ENCODE assay signal across 5 fruit fly cellular contexts in genomic region chrX:17302202-17303061, dm6.
A peak's percentile ranks its signal among the peaks of the same experiment; 100 is the strongest.
TF ChIP-seq lines count a peak whose summit lies in the region.

No protein-coding gene starts in this region.

- peak; percentile 1 for TF ChIP-seq CTCF in whole organism, embryonic (GFP tag; optimal IDR thresholded peaks at IDR 0.05; lab: Kevin White, UChicago)

TF ChIP-seq in whole organism, adult, 20 proteins besides CTCF, POLR2A, EP300 and RAD21 (continues in another document):
- no peak for TF ChIP-seq CG7101 (tag; optimal IDR thresholded peaks at IDR 0.05; lab: Kevin White, UChicago)
- peak; percentile 48 for TF ChIP-seq CG14711 (tag; optimal IDR thresholded peaks at IDR 0.05; lab: Kevin White, UChicago)
- no peak for TF ChIP-seq toe (GFP tag; optimal IDR thresholded peaks at IDR 0.05; lab: Kevin White, UChicago)
- TF ChIP-seq cic (GFP tag; optimal IDR thresholded peaks at IDR 0.05; lab: Kevin White, UChicago), result peak; percentile 25
- TF ChIP-seq CG12768 (GFP tag; optimal IDR thresholded peaks at IDR 0.05; lab: Kevin White, UChicago), result no peak
- TF ChIP-seq CG11617 (GFP tag; optimal IDR thresholded peaks at IDR 0.05; lab: Kevin White, UChicago), result no peak
- no peak for TF ChIP-seq CG1620 (GFP tag; optimal IDR thresholded peaks at IDR 0.05; lab: Kevin White, UChicago)
- TF ChIP-seq CG7045 (GFP tag; optimal IDR thresholded peaks at IDR 0.05; lab: Kevin White, UChicago), result no peak
- no peak for TF ChIP-seq CG33017 (tag; optimal IDR thresholded peaks at IDR 0.05; lab: Kevin White, UChicago)
- peak; percentile 40 for TF ChIP-seq bab1 (GFP tag; optimal IDR thresholded peaks at IDR 0.05; lab: Kevin White, UChicago)
- TF ChIP-seq tj (GFP tag; optimal IDR thresholded peaks at IDR 0.05; lab: Kevin White, UChicago), result no peak
- TF ChIP-seq cnc (optimal IDR thresholded peaks at IDR 0.05; lab: Kevin White, UChicago), result no peak
- TF ChIP-seq pad (GFP tag; optimal IDR thresholded peaks at IDR 0.05; lab: Kevin White, UChicago), result no peak
- no peak for TF ChIP-seq Clk (GFP tag; optimal IDR thresholded peaks at IDR 0.05; lab: Kevin White, UChicago)
- TF ChIP-seq kay (GFP tag; lab: Kevin White, UChicago; ENCODE audit: borderline replicate concordance), result no peak
- no peak for TF ChIP-seq Hr96 (GFP tag; optimal IDR thresholded peaks at IDR 0.05; lab: Kevin White, UChicago)
- TF ChIP-seq Crg-1 (GFP tag; optimal IDR thresholded peaks at IDR 0.05; lab: Kevin White, UChicago), result no peak
- TF ChIP-seq ovo (GFP tag; optimal IDR thresholded peaks at IDR 0.05; lab: Kevin White, UChicago), result no peak
- no peak for TF ChIP-seq CG5204 (GFP tag; optimal IDR thresholded peaks at IDR 0.05; lab: Kevin White, UChicago)

TF ChIP-seq in whole organism, embryonic, 481 proteins besides CTCF, POLR2A, EP300 and RAD21 (continues in another document):
- TF ChIP-seq CG10543 (GFP tag; optimal IDR thresholded peaks at IDR 0.05; lab: Kevin White, UChicago), result no peak
- TF ChIP-seq CG10274 (GFP tag; optimal IDR thresholded peaks at IDR 0.05; lab: Kevin White, UChicago), result no peak
- no peak for TF ChIP-seq Hr51 (GFP tag; optimal IDR thresholded peaks at IDR 0.05; lab: Kevin White, UChicago)
- no peak for TF ChIP-seq CG1832 (GFP tag; optimal IDR thresholded peaks at IDR 0.05; lab: Kevin White, UChicago)
- TF ChIP-seq lola (GFP tag; optimal IDR thresholded peaks at IDR 0.05; lab: Kevin White, UChicago), result no peak
- TF ChIP-seq CoRest (tag; optimal IDR thresholded peaks at IDR 0.05; lab: Kevin White, UChicago), result no peak
- TF ChIP-seq CG8089 (GFP tag; optimal IDR thresholded peaks at IDR 0.05; lab: Kevin White, UChicago), result no peak
- TF ChIP-seq CG31441 (GFP tag; IDR thresholded peaks at IDR 0.05; lab: Robert Waterston, UW), result no peak
- no peak for TF ChIP-seq da (GFP tag; optimal IDR thresholded peaks at IDR 0.05; lab: Kevin White, UChicago)
- TF ChIP-seq Xrp1 (GFP tag; IDR thresholded peaks at IDR 0.05; lab: Robert Waterston, UW), result no peak
- TF ChIP-seq CG12299 (tag; optimal IDR thresholded peaks at IDR 0.05; lab: Kevin White, UChicago), result no peak
- no peak for TF ChIP-seq CG13624 (GFP tag; optimal IDR thresholded peaks at IDR 0.05; lab: Kevin White, UChicago)
- no peak for TF ChIP-seq gem (tag; optimal IDR thresholded peaks at IDR 0.05; lab: Kevin White, UChicago)
- peak; percentile 1 for TF ChIP-seq CG34376 (GFP tag; optimal IDR thresholded peaks at IDR 0.05; lab: Kevin White, UChicago)
- no peak for TF ChIP-seq Spps (tag; optimal IDR thresholded peaks at IDR 0.05; lab: Kevin White, UChicago)
- no peak for TF ChIP-seq Poxn (GFP tag; IDR thresholded peaks at IDR 0.05; lab: Robert Waterston, UW)
- TF ChIP-seq bab2 (GFP tag; optimal IDR thresholded peaks at IDR 0.05; lab: Kevin White, UChicago), result no peak
- TF ChIP-seq CG3995 (GFP tag; optimal IDR thresholded peaks at IDR 0.05; lab: Kevin White, UChicago), result no peak
- peak; percentile 65 for TF ChIP-seq ac (GFP tag; optimal IDR thresholded peaks at IDR 0.05; lab: Kevin White, UChicago)
- no peak for TF ChIP-seq Kr (GFP tag; optimal IDR thresholded peaks at IDR 0.05; lab: Kevin White, UChicago)

TF ChIP-seq in whole organism, prepupa, 60 proteins besides CTCF, POLR2A, EP300 and RAD21:
- TF ChIP-seq Eip78C (GFP tag; lab: Kevin White, UChicago), result peak; percentile 19
- peak in 1 of 2 experiments; percentile 1 for TF ChIP-seq ss (GFP tag; optimal IDR thresholded peaks at IDR 0.05; lab: Kevin White, UChicago)
- TF ChIP-seq Sox102F (GFP tag; optimal IDR thresholded peaks at IDR 0.05; lab: Kevin White, UChicago), result no peak
- TF ChIP-seq CG6854 (GFP tag; optimal IDR thresholded peaks at IDR 0.05; lab: Kevin White, UChicago), result peak; percentile 43
- no peak for TF ChIP-seq spab (GFP tag; optimal IDR thresholded peaks at IDR 0.05; lab: Kevin White, UChicago)
- TF ChIP-seq CG6792 (GFP tag; optimal IDR thresholded peaks at IDR 0.05; lab: Kevin White, UChicago), result no peak
- no peak for TF ChIP-seq CG32006 (GFP tag; optimal IDR thresholded peaks at IDR 0.05; lab: Kevin White, UChicago)
- TF ChIP-seq CG11762 (GFP tag; optimal IDR thresholded peaks at IDR 0.05; lab: Kevin White, UChicago; ENCODE audit: insufficient read depth), result no peak
- TF ChIP-seq Eip93F (GFP tag; optimal IDR thresholded peaks at IDR 0.05; lab: Kevin White, UChicago), result no peak
- peak; percentile 15 for TF ChIP-seq Sox14 (GFP tag; optimal IDR thresholded peaks at IDR 0.05; lab: Kevin White, UChicago)
- peak; percentile 98 for TF ChIP-seq svp (GFP tag; lab: Kevin White, UChicago)
- no peak for TF ChIP-seq CG15336 (GFP tag; IDR thresholded peaks at IDR 0.05; lab: Robert Waterston, UW)
- TF ChIP-seq dsx (GFP tag; optimal IDR thresholded peaks at IDR 0.05; lab: Kevin White, UChicago; ENCODE audit: poor library complexity, severe bottlenecking), result peak; percentile 51
- TF ChIP-seq Eip75B (GFP tag; optimal IDR thresholded peaks at IDR 0.05; lab: Kevin White, UChicago), result no peak
- no peak for TF ChIP-seq CG10669 (GFP tag; optimal IDR thresholded peaks at IDR 0.05; lab: Kevin White, UChicago)
- no peak for TF ChIP-seq Smox (GFP tag; optimal IDR thresholded peaks at IDR 0.05; lab: Kevin White, UChicago)

TF ChIP-seq in whole organism, pupa, 21 proteins besides CTCF, POLR2A, EP300 and RAD21:
- no peak for TF ChIP-seq CG12605 (GFP tag; IDR thresholded peaks at IDR 0.05; lab: Robert Waterston, UW)
- peak; percentile 33; the same call in 1 of the 3 replicates for TF ChIP-seq CG4496 (GFP tag; IDR thresholded peaks at IDR 0.05; lab: Robert Waterston, UW)
- no peak for TF ChIP-seq CG15710 (tag; optimal IDR thresholded peaks at IDR 0.05; lab: Kevin White, UChicago)
- TF ChIP-seq EcR (GFP tag; optimal IDR thresholded peaks at IDR 0.05; lab: Kevin White, UChicago), result peak; percentile 15

TF ChIP-seq in whole organism, wandering third instar larva, 38 proteins besides CTCF, POLR2A, EP300 and RAD21:
- TF ChIP-seq Sp1 (GFP tag; optimal IDR thresholded peaks at IDR 0.05; lab: Kevin White, UChicago), result peak; percentile 10
- TF ChIP-seq h (GFP tag; optimal IDR thresholded peaks at IDR 0.05; lab: Kevin White, UChicago), result peak; percentile 36
- TF ChIP-seq Dfd (GFP tag; optimal IDR thresholded peaks at IDR 0.05; lab: Kevin White, UChicago), result no peak
- TF ChIP-seq Dif (GFP tag; optimal IDR thresholded peaks at IDR 0.05; lab: Kevin White, UChicago; ENCODE audit: partially characterized antibody), result no peak
- TF ChIP-seq HLH106 (tag; optimal IDR thresholded peaks at IDR 0.05; lab: Kevin White, UChicago), result peak; percentile 1
- TF ChIP-seq Rel (GFP tag; optimal IDR thresholded peaks at IDR 0.05; lab: Kevin White, UChicago), result no peak
- peak; percentile 42 for TF ChIP-seq Rel (tag; optimal IDR thresholded peaks at IDR 0.05; lab: Kevin White, UChicago)
